Fruit fly (Drosophila melanogaster) whole organism, embryonic: ENCODE data around the gene Ir93a.

Experiments used
- Abd-B ChIP-seq: fragments of 200-800 bp; sonication (Bioruptor generic); optimal IDR thresholded peaks from 2 replicates; lab custom pipeline; 2018; ENCODE audit warnings: missing biosample characterization, mild to moderate bottlenecking, missing genetic modification characterization, moderate library complexity
- CG10321 ChIP-seq: fragments of 200-800 bp; sonication (Bioruptor generic); IDR thresholded peaks from 2 replicates; pipeline ENCODE4 v1.3.6; 2022; ENCODE audit warnings: missing biosample characterization, missing genetic modification characterization
- CG10979 ChIP-seq: fragments of 200-800 bp; sonication (Bioruptor generic); optimal IDR thresholded peaks from 2 replicates; lab custom pipeline; 2018; ENCODE audit warnings: missing biosample characterization, mild to moderate bottlenecking, missing genetic modification characterization, moderate library complexity
- CG11696 ChIP-seq: fragments of 200-800 bp; sonication (Bioruptor generic); IDR thresholded peaks from 2 replicates; pipeline ENCODE4 v1.3.6; 2022; ENCODE audit warnings: missing biosample characterization, missing genetic modification characterization
- CG13424 ChIP-seq: fragments of 200-800 bp; sonication (Bioruptor generic); optimal IDR thresholded peaks from 2 replicates; lab custom pipeline; 2019; ENCODE audit warnings: missing biosample characterization, mild to moderate bottlenecking, missing genetic modification characterization, moderate library complexity
- CG14441 ChIP-seq: fragments of 200-800 bp; sonication (Bioruptor generic); IDR thresholded peaks from 2 replicates; pipeline ENCODE4 v1.3.6; 2022; ENCODE audit warnings: missing biosample characterization, missing genetic modification characterization
- CG1603 ChIP-seq: fragments of 200-800 bp; sonication (Bioruptor generic); optimal IDR thresholded peaks from 2 replicates; lab custom pipeline; 2019; ENCODE audit warnings: missing biosample characterization, mild to moderate bottlenecking, missing genetic modification characterization, moderate library complexity
- CG1832 ChIP-seq: fragments of 200-800 bp; sonication (Bioruptor generic); optimal IDR thresholded peaks from 2 replicates; lab custom pipeline; 2017; ENCODE audit warnings: missing biosample characterization, mild to moderate bottlenecking, missing genetic modification characterization, inconsistent platforms
- CG18599 ChIP-seq: fragments of 200-800 bp; sonication (Bioruptor generic); optimal IDR thresholded peaks from 3 replicates; lab custom pipeline; 2017; ENCODE audit warnings: missing biosample characterization, missing genetic modification characterization, mild to moderate bottlenecking, moderate library complexity, missing genetic modification reagents
- CG2678 ChIP-seq: fragments of 200-800 bp; sonication (Bioruptor generic); optimal IDR thresholded peaks from 3 replicates; lab custom pipeline; 2019; ENCODE audit warnings: missing biosample characterization, mild to moderate bottlenecking, missing genetic modification characterization, moderate library complexity
- CG2889 ChIP-seq: fragments of 200-800 bp; sonication (Bioruptor generic); IDR thresholded peaks from 3 replicates; pipeline ENCODE4 v1.3.6; 2022; ENCODE audit warnings: missing biosample characterization, missing genetic modification characterization
- CG6791 ChIP-seq: fragments of 200-800 bp; sonication (Bioruptor generic); IDR thresholded peaks from 3 replicates; pipeline ENCODE4 v1.3.6; 2022; ENCODE audit warnings: missing biosample characterization, missing genetic modification characterization; ENCODE audit not compliant: partially characterized antibody
- CG7839 ChIP-seq: fragments of 200-800 bp; sonication (Bioruptor generic); optimal IDR thresholded peaks from 3 replicates; lab custom pipeline; 2018; ENCODE audit warnings: missing biosample characterization, mild to moderate bottlenecking, missing genetic modification characterization, moderate library complexity
- CG7963 ChIP-seq: fragments of 200-800 bp; sonication (Bioruptor generic); IDR thresholded peaks from 3 replicates; pipeline ENCODE4 v1.3.6; 2022; ENCODE audit warnings: missing biosample characterization, missing genetic modification characterization; ENCODE audit not compliant: partially characterized antibody
- CG8388 ChIP-seq: fragments of 200-800 bp; sonication (Bioruptor generic); optimal IDR thresholded peaks from 2 replicates; lab custom pipeline; 2019; ENCODE audit warnings: missing biosample characterization, mild to moderate bottlenecking, missing genetic modification characterization, moderate library complexity
- CG9609 ChIP-seq: fragments of 200-800 bp; sonication (Bioruptor generic); optimal IDR thresholded peaks from 3 replicates; lab custom pipeline; 2016; ENCODE audit warnings: missing biosample characterization, missing genetic modification characterization
- CG9797 ChIP-seq: fragments of 200-800 bp; sonication (Bioruptor generic); optimal IDR thresholded peaks from 3 replicates; lab custom pipeline; 2018; ENCODE audit warnings: missing biosample characterization, mild to moderate bottlenecking, missing genetic modification characterization
- CG9932 ChIP-seq: fragments of 200-800 bp; sonication (Bioruptor generic); IDR thresholded peaks from 2 replicates; pipeline ENCODE4 v1.3.6; 2022; ENCODE audit warnings: missing biosample characterization, missing genetic modification characterization
- D19A ChIP-seq: fragments of 200-800 bp; optimal IDR thresholded peaks from 3 replicates; lab custom pipeline; 2019; ENCODE audit warnings: missing biosample characterization, mild to moderate bottlenecking, missing genetic modification characterization, moderate library complexity
- Drgx ChIP-seq: fragments of 200-800 bp; sonication (Bioruptor generic); IDR thresholded peaks from 2 replicates; pipeline ENCODE4 v1.3.6; 2022; ENCODE audit warnings: missing biosample characterization, missing genetic modification characterization
- Ets65A ChIP-seq: fragments of 200-800 bp; sonication (Bioruptor generic); peaks from one replicate; lab custom pipeline; 2016; ENCODE audit warnings: missing biosample characterization, missing genetic modification characterization
- Med ChIP-seq: fragments of 200-800 bp; sonication (Bioruptor generic); peaks from one replicate; lab custom pipeline; 2016; ENCODE audit warnings: missing biosample characterization, missing genetic modification characterization, mild to moderate bottlenecking, inconsistent platforms, moderate library complexity
- Meics ChIP-seq: fragments of 200-800 bp; sonication (Bioruptor generic); optimal IDR thresholded peaks from 2 replicates; lab custom pipeline; 2017; ENCODE audit warnings: missing biosample characterization, mild to moderate bottlenecking, missing genetic modification characterization
- Nf-YB ChIP-seq: fragments of 200-800 bp; sonication (Bioruptor generic); optimal IDR thresholded peaks from 3 replicates; lab custom pipeline; 2019; ENCODE audit warnings: missing biosample characterization, mild to moderate bottlenecking, missing genetic modification characterization, moderate library complexity
- Nf-YC ChIP-seq: fragments of 200-800 bp; optimal IDR thresholded peaks from 3 replicates; lab custom pipeline; 2019; ENCODE audit warnings: missing biosample characterization, mild to moderate bottlenecking, missing genetic modification characterization, moderate library complexity
- Ptx1 ChIP-seq: fragments of 200-800 bp; sonication (Bioruptor generic); IDR thresholded peaks from 2 replicates; pipeline ENCODE4 v1.3.6; 2022; ENCODE audit warnings: missing biosample characterization, missing genetic modification characterization
- ase ChIP-seq: fragments of 200-800 bp; sonication (Bioruptor generic); IDR thresholded peaks from 3 replicates; pipeline ENCODE4 v1.3.6; 2022; ENCODE audit warnings: missing biosample characterization, missing genetic modification characterization
- cato ChIP-seq: fragments of 200-800 bp; sonication (Bioruptor generic); optimal IDR thresholded peaks from 2 replicates; lab custom pipeline; 2016; ENCODE audit warnings: missing biosample characterization, missing genetic modification characterization, borderline replicate concordance
- en ChIP-seq: fragments of 200-800 bp; sonication (Bioruptor generic); optimal IDR thresholded peaks from 2 replicates; lab custom pipeline; 2016; ENCODE audit warnings: missing biosample characterization, missing genetic modification characterization
- gem ChIP-seq: fragments of 200-800 bp; sonication (Bioruptor generic); optimal IDR thresholded peaks from 2 replicates; lab custom pipeline; 2019; ENCODE audit warnings: missing biosample characterization, mild to moderate bottlenecking, missing genetic modification characterization, moderate library complexity
- jigr1 ChIP-seq: fragments of 200-800 bp; sonication (Bioruptor generic); IDR thresholded peaks from 3 replicates; pipeline ENCODE4 v1.3.6; 2022; ENCODE audit warnings: missing biosample characterization, missing genetic modification characterization
- klu ChIP-seq: fragments of 200-800 bp; sonication (Bioruptor generic); IDR thresholded peaks from 2 replicates; pipeline ENCODE4 v1.3.6; 2022; ENCODE audit warnings: missing biosample characterization, missing genetic modification characterization
- kni ChIP-seq: fragments of 200-800 bp; sonication (Bioruptor generic); optimal IDR thresholded peaks from 3 replicates; lab custom pipeline; 2017; ENCODE audit warnings: mild to moderate bottlenecking, missing biosample characterization, missing genetic modification reagents, missing genetic modification characterization
- lbe ChIP-seq: fragments of 200-800 bp; sonication (Bioruptor generic); optimal IDR thresholded peaks from 2 replicates; lab custom pipeline; 2016; ENCODE audit warnings: missing biosample characterization, mild to moderate bottlenecking, missing genetic modification characterization
- nmo ChIP-seq: fragments of 200-800 bp; sonication (Bioruptor generic); optimal IDR thresholded peaks from 2 replicates; lab custom pipeline; 2018; ENCODE audit warnings: missing biosample characterization, mild to moderate bottlenecking, missing genetic modification characterization, moderate library complexity
- pita ChIP-seq: fragments of 200-800 bp; sonication (Bioruptor generic); optimal IDR thresholded peaks from 2 replicates; lab custom pipeline; 2017; ENCODE audit warnings: missing biosample characterization, mild to moderate bottlenecking, missing genetic modification characterization
- row ChIP-seq: fragments of 200-800 bp; sonication (Bioruptor generic); IDR thresholded peaks from 3 replicates; pipeline ENCODE4 v1.3.6; 2022; ENCODE audit warnings: missing biosample characterization, missing genetic modification characterization
- sens ChIP-seq: fragments of 200-800 bp; sonication (Bioruptor generic); peaks from one replicate; lab custom pipeline; 2016; ENCODE audit warnings: missing biosample characterization, missing genetic modification characterization
- sr ChIP-seq: fragments of 200-800 bp; sonication (Bioruptor generic); IDR thresholded peaks from 3 replicates; pipeline ENCODE4 v1.3.6; 2022; ENCODE audit warnings: missing biosample characterization, missing genetic modification characterization
- tap ChIP-seq: fragments of 200-800 bp; optimal IDR thresholded peaks from 3 replicates; lab custom pipeline; 2019; ENCODE audit warnings: missing biosample characterization, mild to moderate bottlenecking, missing genetic modification characterization, moderate library complexity
- ttk ChIP-seq: fragments of 200-800 bp; sonication (Bioruptor generic); IDR thresholded peaks from 2 replicates; pipeline ENCODE4 v2.1.2; 2022; ENCODE audit warnings: missing biosample characterization, missing genetic modification characterization
- zen ChIP-seq: fragments of 200-800 bp; sonication (Bioruptor generic); optimal IDR thresholded peaks from 3 replicates; lab custom pipeline; 2018; ENCODE audit warnings: missing biosample characterization, mild to moderate bottlenecking, missing genetic modification characterization, moderate library complexity

Gene Ir93a

dm6 chr3R:20846768-20847167 is 13.0 kb downstream of the Ir93a start, which contains the start of gene CG15696:
CG15696 (plus strand) TSS chr3R:20847068.
- TF ChIP-seq klu (GFP tag; lab: Robert Waterston, UW) (no peak), en (no peak), CG2889 (GFP tag; lab: Robert Waterston, UW) (no peak), CG9797 (GFP tag; lab: Kevin White, UChicago) (no peak), CG10321 (GFP tag; lab: Robert Waterston, UW) (peak; percentile 50), Nf-YB (GFP tag; lab: Kevin White, UChicago) (peak; percentile 70), zen (tag; lab: Kevin White, UChicago) (peak; percentile 3), Nf-YC (tag; lab: Kevin White, UChicago) (peak; percentile 40), nmo (GFP tag; lab: Kevin White, UChicago) (no peak), lbe (no peak), CG13424 (tag; lab: Kevin White, UChicago) (no peak), CG11696 (GFP tag; lab: Robert Waterston, UW) (no peak), sr (GFP tag; lab: Robert Waterston, UW) (no peak), jigr1 (GFP tag; lab: Robert Waterston, UW) (no peak), kni (GFP tag; lab: Kevin White, UChicago) (no peak), CG1832 (GFP tag; lab: Kevin White, UChicago) (peak; percentile 12), tap (tag; lab: Kevin White, UChicago) (no peak), ase (no peak), cato (GFP tag; lab: Kevin White, UChicago) (no peak), CG9932 (GFP tag; lab: Robert Waterston, UW) (no peak), CG6791 (no peak), pita (GFP tag; lab: Kevin White, UChicago) (no peak), CG14441 (GFP tag; lab: Robert Waterston, UW) (no peak)

dm6 chr3R:20846316-20846715 is 13.4 kb downstream of the Ir93a start:
- peak; percentile 0 for TF ChIP-seq CG1603
- TF ChIP-seq Abd-B (GFP tag; lab: Kevin White, UChicago), result no peak
- peak; percentile 3 for TF ChIP-seq CG10979 (tag; lab: Kevin White, UChicago)
- TF ChIP-seq row (GFP tag; lab: Robert Waterston, UW), result 0 out of 3 replicates have a peak, but pooled peaks have one; percentile 12
- peak; percentile 29 for TF ChIP-seq CG2678 (tag; lab: Kevin White, UChicago)
- peak; percentile 64 for TF ChIP-seq Nf-YB (GFP tag; lab: Kevin White, UChicago)
- peak; percentile 40 for TF ChIP-seq CG7839
- TF ChIP-seq D19A (tag; lab: Kevin White, UChicago), result peak; percentile 94
- peak; percentile 58 for TF ChIP-seq Med (GFP tag; lab: Kevin White, UChicago)
- peak; percentile 28; the same call in 1 of the 2 replicates for TF ChIP-seq Ptx1
- no peak for TF ChIP-seq CG8388
- TF ChIP-seq gem (tag; lab: Kevin White, UChicago), result peak; percentile 28
- TF ChIP-seq ttk (GFP tag; lab: Robert Waterston, UW), result no peak
- TF ChIP-seq Meics, result peak; percentile 6
- TF ChIP-seq Ets65A (GFP tag; lab: Kevin White, UChicago), result peak; percentile 21
- TF ChIP-seq Drgx (GFP tag; lab: Robert Waterston, UW), result no peak
- TF ChIP-seq sens (GFP tag; lab: Kevin White, UChicago), result peak; percentile 45
- TF ChIP-seq CG9609 (GFP tag; lab: Kevin White, UChicago), result no peak
- TF ChIP-seq CG18599 (GFP tag; lab: Kevin White, UChicago), result peak; percentile 23
- TF ChIP-seq CG7963 (GFP tag; lab: Robert Waterston, UW), result no peak
